Fruit fly (Drosophila melanogaster) Kc167 (cell line): ENCODE data around the gene aph-1.

Experiments used
- Myc ChIP-seq: fragments of >200 bp; optimal IDR thresholded peaks from 2 replicates; lab custom pipeline; 2017; ENCODE audit warnings: missing external identifiers
- Sin3A ChIP-seq: fragments of >200 bp; optimal IDR thresholded peaks from 2 replicates; lab custom pipeline; 2018; ENCODE audit warnings: missing external identifiers
- h ChIP-seq: fragments of >200 bp; optimal IDR thresholded peaks from 3 replicates; lab custom pipeline; 2018; ENCODE audit warnings: missing external identifiers
- insv ChIP-seq: fragments of >200 bp; optimal IDR thresholded peaks from 3 replicates; lab custom pipeline; 2018; ENCODE audit warnings: missing external identifiers
- psq ChIP-seq: fragments of >200 bp; optimal IDR thresholded peaks from 2 replicates; lab custom pipeline; 2017; ENCODE audit warnings: missing external identifiers
- ttk ChIP-seq: sonication (Bioruptor generic); optimal IDR thresholded peaks from 2 replicates; lab custom pipeline; 2017; ENCODE audit warnings: missing external identifiers

DNA sequence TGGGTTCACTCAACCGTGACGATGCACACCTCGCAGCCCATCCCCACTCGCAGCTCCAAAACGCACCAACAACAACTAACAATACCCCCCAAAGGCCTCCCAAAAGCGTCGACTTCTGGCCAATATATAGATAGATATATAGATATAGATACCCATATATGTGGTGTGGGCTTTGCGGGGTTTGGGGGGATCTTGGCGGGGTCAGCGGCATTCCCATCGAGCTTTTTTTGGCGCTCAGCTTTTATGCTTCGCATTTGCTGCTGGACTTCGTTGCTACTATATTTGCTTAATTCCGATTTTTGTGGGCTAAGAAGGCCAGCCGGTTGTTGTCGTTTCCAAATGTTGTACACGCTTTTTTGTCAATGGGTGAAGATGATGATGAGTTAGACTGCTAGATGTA is 38.7 kb upstream of the aph-1 start:
- TF ChIP-seq psq (lab: Kevin White, UChicago) (no peak), ttk (lab: Kevin White, UChicago) (no peak), Sin3A (lab: Kevin White, UChicago) (no peak), insv (lab: Kevin White, UChicago) (no peak), h (lab: Kevin White, UChicago) (no peak), Myc (lab: Kevin White, UChicago) (no peak)
